Worm (Caenorhabditis elegans) whole organism, midembryonic: Measurements from ENCODE around the gene W01C9.2.

Experiments
- T22C8.4 ChIP-seq: fragments of 200-800 bp; sonication (Bioruptor generic); IDR thresholded peaks from 2 replicates; pipeline ENCODE4 v1.3.6; 2022; ENCODE audit warnings: missing genetic modification characterization, missing compliant biosample characterization
- cog-1 ChIP-seq: sonication (generic microtip); optimal IDR thresholded peaks from 2 replicates; lab custom pipeline; 2016; ENCODE audit warnings: missing genetic modification characterization, missing compliant biosample characterization
- flt-1 ChIP-seq: fragments of 200-800 bp; sonication (Bioruptor generic); IDR thresholded peaks from 2 replicates; pipeline ENCODE4 v1.3.6; 2022; ENCODE audit warnings: missing genetic modification characterization, missing compliant biosample characterization
- klf-2 ChIP-seq: fragments of 200-800 bp; sonication (Bioruptor generic); conservative IDR thresholded peaks from 2 replicates; pipeline ENCODE4 v1.3.6; 2022; ENCODE audit warnings: missing genetic modification reagents, missing genetic modification characterization, missing compliant biosample characterization
- med-1 ChIP-seq: sonication (generic microtip); optimal IDR thresholded peaks from 2 replicates; lab custom pipeline; 2017; ENCODE audit warnings: missing genetic modification characterization, mild to moderate bottlenecking, missing compliant biosample characterization, antibody characterized with exemption, missing genetic modification reagents; ENCODE audit not compliant: insufficient read depth
- ref-1 ChIP-seq: fragments of 200-800 bp; sonication (Bioruptor generic); conservative IDR thresholded peaks from 2 replicates; pipeline ENCODE4 v1.3.6; 2022; ENCODE audit warnings: missing genetic modification reagents, missing genetic modification characterization, missing compliant biosample characterization
- tab-1 ChIP-seq: fragments of 200-800 bp; sonication (Bioruptor generic); IDR thresholded peaks from 2 replicates; pipeline ENCODE4 v1.3.6; 2022; ENCODE audit warnings: missing genetic modification characterization, missing compliant biosample characterization
- ztf-23 ChIP-seq: fragments of 200-800 bp; sonication (Bioruptor generic); IDR thresholded peaks from 2 replicates; pipeline ENCODE4 v1.3.6; 2022; ENCODE audit warnings: missing genetic modification reagents, missing genetic modification characterization, missing compliant biosample characterization
- ztf-29 ChIP-seq: fragments of 200-800 bp; sonication (Bioruptor generic); IDR thresholded peaks from 2 replicates; pipeline ENCODE4 v1.3.6; 2022; ENCODE audit warnings: missing genetic modification reagents, missing genetic modification characterization, missing compliant biosample characterization

DNA sequence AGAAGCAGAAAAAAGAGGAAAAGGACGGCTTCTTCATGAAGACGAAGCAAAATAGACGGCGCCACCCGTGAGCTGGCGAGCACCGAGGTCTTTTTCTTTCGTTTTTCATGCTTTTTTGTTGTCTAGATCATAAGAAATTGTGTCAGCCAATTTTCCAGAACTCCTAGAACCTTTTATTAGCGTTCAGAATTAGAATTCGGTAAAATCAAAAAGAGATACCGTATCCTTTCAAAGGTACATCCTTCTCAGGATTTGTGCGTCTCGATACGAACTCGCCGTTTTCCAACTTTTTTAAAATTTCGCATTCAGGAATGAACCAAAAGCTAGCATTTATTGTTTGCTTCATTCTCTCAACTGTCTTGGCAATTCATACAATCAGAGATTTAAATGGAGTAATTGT lies 36.9 kb downstream of the W01C9.2 start, which contains the start of gene F54C9.7:
- no peak for TF ChIP-seq tab-1 (GFP tag; lab: Robert Waterston, UW)
- no peak for TF ChIP-seq flt-1 (GFP tag; lab: Robert Waterston, UW)
- TF ChIP-seq med-1 (GFP tag; lab: Kevin White, UChicago) = no peak
- TF ChIP-seq cog-1 (tag; lab: Kevin White, UChicago) = no peak
- TF ChIP-seq T22C8.4 = no peak
- no peak for TF ChIP-seq ref-1 (GFP tag; lab: Robert Waterston, UW)
- TF ChIP-seq ztf-23 (GFP tag; lab: Robert Waterston, UW) = no peak
- no peak for TF ChIP-seq ztf-29 (GFP tag; lab: Robert Waterston, UW)
- TF ChIP-seq klf-2 (GFP tag; lab: Robert Waterston, UW) = no peak
